Worm (Caenorhabditis elegans) whole organism, L2 larva: ENCODE results near the gene rbr-2.
"Not testable (repeated sequence)": the region's sequence is repeated elsewhere in the genome, so short reads cannot be mapped to it uniquely, and the experiment has no call there.

Source experiments
- R02D3.7 ChIP-seq: fragments of 150-350 bp; optimal IDR thresholded peaks from 2 replicates; lab custom pipeline; 2014; ENCODE audit warnings: missing biosample characterization, missing genetic modification characterization
- ama-1 ChIP-seq: fragments of 150-350 bp; optimal IDR thresholded peaks from 2 replicates; lab custom pipeline; 2018; ENCODE audit warnings: inconsistent platforms
- egl-27 ChIP-seq: sonication (generic microtip); optimal IDR thresholded peaks from 3 replicates; lab custom pipeline; 2017; ENCODE audit warnings: missing biosample characterization, missing genetic modification reagents, missing genetic modification characterization
- lsy-2 ChIP-seq, 2 experiments: fragments of 150-350 bp in 1 of 2; sonication (generic microtip) in 1 of 2; optimal IDR thresholded peaks; 2 replicates each; lab custom pipeline; 2014 to 2017; ENCODE audit warnings: missing biosample characterization in 2 of 2, missing genetic modification characterization in 2 of 2
- mab-5 ChIP-seq: fragments of 150-350 bp; optimal IDR thresholded peaks from 2 replicates; lab custom pipeline; 2014; ENCODE audit warnings: missing biosample characterization, missing genetic modification characterization
- nhr-12 ChIP-seq: fragments of 150-350 bp; optimal IDR thresholded peaks from 2 replicates; lab custom pipeline; 2014; ENCODE audit warnings: missing biosample characterization, missing genetic modification characterization
- nhr-25 ChIP-seq: fragments of 150-350 bp; sonication (generic microtip); optimal IDR thresholded peaks from 3 replicates; lab custom pipeline; 2014; ENCODE audit warnings: missing biosample characterization, missing genetic modification characterization

DNA sequence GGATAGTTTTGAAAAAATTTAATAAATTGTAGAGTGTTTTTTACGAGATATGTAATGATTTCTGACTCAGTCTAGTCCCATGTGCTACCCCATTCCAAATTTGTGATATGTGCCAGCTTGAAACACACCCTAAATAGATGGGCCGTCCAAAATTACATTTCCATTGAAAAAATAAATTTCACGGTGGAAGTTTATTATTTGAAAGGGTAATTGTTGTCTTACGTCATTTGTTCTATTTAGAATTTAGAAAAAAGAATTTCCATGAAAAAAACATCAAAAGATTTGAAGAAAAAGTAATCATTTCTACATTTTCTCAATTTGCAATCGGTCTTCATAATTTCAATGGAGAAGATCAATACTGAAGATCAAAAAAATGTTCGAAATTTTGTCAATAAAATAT is 35.1 kb downstream of the rbr-2 start, which contains the start of gene Y69E1A.4:
- not testable (repeated sequence) for TF ChIP-seq nhr-25 (tag; lab: Kevin White, UChicago); egl-27 (tag; lab: Kevin White, UChicago); nhr-12 (tag; lab: Kevin White, UChicago); ama-1 (lab: Kevin White, UChicago); lsy-2 (tag; optimal IDR thresholded peaks at IDR 0.05; lab: Kevin White, UChicago); R02D3.7 (tag; lab: Kevin White, UChicago); mab-5 (tag; lab: Kevin White, UChicago)
